Worm (Caenorhabditis elegans) whole organism, early embryonic: ENCODE results near the gene C12D5.10.

Experiments used
- B0310.2 ChIP-seq: sonication (generic microtip); optimal IDR thresholded peaks from 2 replicates; lab custom pipeline; 2016; ENCODE audit warnings: mild to moderate bottlenecking, missing genetic modification characterization, missing compliant biosample characterization
- F13C5.2 ChIP-seq: sonication (generic microtip); optimal IDR thresholded peaks from 2 replicates; lab custom pipeline; 2017; ENCODE audit warnings: mild to moderate bottlenecking, missing genetic modification characterization, inconsistent platforms, missing compliant biosample characterization
- aly-1 ChIP-seq: sonication (generic microtip); optimal IDR thresholded peaks from 2 replicates; lab custom pipeline; 2016; ENCODE audit warnings: missing genetic modification characterization, missing compliant biosample characterization
- ama-1 ChIP-seq: fragments of 150-350 bp; optimal IDR thresholded peaks from 2 replicates; lab custom pipeline; 2014
- ceh-13 ChIP-seq: fragments of 200-800 bp; sonication (Bioruptor generic); optimal IDR thresholded peaks from 2 replicates; lab custom pipeline; 2018; ENCODE audit warnings: mild to moderate bottlenecking, missing genetic modification characterization, missing compliant biosample characterization
- ceh-36 ChIP-seq: sonication (generic microtip); optimal IDR thresholded peaks from 2 replicates; lab custom pipeline; 2016; ENCODE audit warnings: missing genetic modification characterization, inconsistent platforms, missing compliant biosample characterization
- ets-7 ChIP-seq: sonication (generic microtip); optimal IDR thresholded peaks from 2 replicates; lab custom pipeline; 2016; ENCODE audit warnings: missing genotype, missing genetic modification characterization, missing compliant biosample characterization
- flt-1 ChIP-seq: fragments of 200-800 bp; sonication (Bioruptor generic); IDR thresholded peaks from 2 replicates; pipeline ENCODE4 v1.3.6; 2022; ENCODE audit warnings: missing genetic modification characterization, missing compliant biosample characterization
- hmbx-1 ChIP-seq: sonication (generic microtip); optimal IDR thresholded peaks from 2 replicates; lab custom pipeline; 2016; ENCODE audit warnings: mild to moderate bottlenecking, missing genetic modification characterization, missing compliant biosample characterization
- hmg-4 ChIP-seq: fragments of 200-800 bp; sonication (Bioruptor generic); optimal IDR thresholded peaks from 2 replicates; lab custom pipeline; 2018; ENCODE audit warnings: mild to moderate bottlenecking, missing genetic modification characterization, missing compliant biosample characterization
- hnd-1 ChIP-seq: sonication (generic microtip); optimal IDR thresholded peaks from 2 replicates; lab custom pipeline; 2016; ENCODE audit warnings: missing genetic modification characterization, missing compliant biosample characterization
- pes-1 ChIP-seq: fragments of 200-800 bp; sonication (Bioruptor generic); IDR thresholded peaks from 2 replicates; pipeline ENCODE4 v1.3.6; 2022; ENCODE audit warnings: missing genetic modification reagents, missing genetic modification characterization, missing compliant biosample characterization
- scrt-1 ChIP-seq: fragments of 200-800 bp; sonication (Bioruptor generic); IDR thresholded peaks from 2 replicates; pipeline ENCODE4 v1.3.6; 2022; ENCODE audit warnings: missing genetic modification characterization, missing compliant biosample characterization
- sea-1 ChIP-seq: fragments of 200-800 bp; sonication (Bioruptor generic); conservative IDR thresholded peaks from 2 replicates; pipeline ENCODE4 v1.3.6; 2022; ENCODE audit warnings: missing genetic modification characterization, missing compliant biosample characterization
- tbx-11 ChIP-seq: fragments of 200-800 bp; sonication (Bioruptor generic); IDR thresholded peaks from 2 replicates; pipeline ENCODE4 v1.3.6; 2022; ENCODE audit warnings: missing genetic modification characterization, missing compliant biosample characterization
- tbx-37 ChIP-seq: fragments of 200-800 bp; sonication (Bioruptor generic); conservative IDR thresholded peaks from 2 replicates; pipeline ENCODE4 v1.3.6; 2022; ENCODE audit warnings: missing genetic modification reagents, missing genetic modification characterization, missing compliant biosample characterization
- tra-4 ChIP-seq: sonication (generic microtip); optimal IDR thresholded peaks from 2 replicates; lab custom pipeline; 2017; ENCODE audit warnings: missing genetic modification characterization, missing compliant biosample characterization

C12D5.10 gene

DNA sequence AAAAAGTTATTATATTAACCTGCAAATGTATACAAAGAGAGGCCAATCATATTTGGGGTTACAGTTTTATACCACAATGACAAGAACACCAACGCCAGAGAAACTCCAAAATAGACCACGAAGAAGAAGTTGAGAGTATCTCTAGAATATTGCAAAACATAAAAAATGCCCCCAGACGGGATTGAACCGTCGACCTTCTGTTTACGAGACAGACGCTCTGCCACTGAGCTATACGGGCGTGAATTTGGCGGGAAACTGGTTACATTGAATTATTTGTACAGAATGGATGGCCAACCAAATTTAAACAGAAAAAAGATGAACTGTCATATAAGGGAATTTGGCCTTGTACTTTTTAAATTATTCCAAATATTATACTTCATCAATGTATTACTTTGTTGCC is 37.2 kb upstream of the C12D5.10 start:
- TF ChIP-seq ceh-13 (no peak), hmbx-1 (tag; lab: Kevin White, UChicago) (no peak), scrt-1 (no peak), ama-1 (no peak), B0310.2 (peak; percentile 8), ets-7 (tag; lab: Kevin White, UChicago) (no peak), hmg-4 (GFP tag; lab: Kevin White, UChicago) (no peak), ceh-36 (tag; lab: Kevin White, UChicago) (peak; percentile 25), aly-1 (tag; lab: Kevin White, UChicago) (no peak), tra-4 (no peak), hnd-1 (tag; lab: Kevin White, UChicago) (no peak), tbx-37 (GFP tag; lab: Robert Waterston, UW) (0 out of 2 replicates have a peak, but pooled peaks have one; percentile 18), pes-1 (GFP tag; lab: Robert Waterston, UW) (peak; percentile 37; the same call in 1 of the 2 replicates), flt-1 (GFP tag; lab: Robert Waterston, UW) (no peak), sea-1 (GFP tag; lab: Robert Waterston, UW) (no peak)

DNA sequence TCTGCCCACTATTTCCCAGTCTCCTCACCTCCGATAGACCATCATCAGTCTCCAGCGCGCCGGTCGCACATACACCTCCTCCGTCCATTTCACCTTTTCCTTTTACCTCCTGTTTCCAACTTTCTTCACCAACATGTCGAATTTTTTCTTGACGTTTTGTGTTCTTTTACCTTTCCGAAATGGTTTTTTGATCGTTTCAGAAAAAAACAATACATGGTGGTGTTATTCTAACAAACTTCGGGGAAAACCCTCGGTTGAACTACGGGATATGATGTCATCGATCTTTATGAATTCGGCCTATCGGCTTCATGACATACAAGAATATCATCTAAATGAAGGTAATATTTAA is 35.4 kb upstream of the C12D5.10 start, which contains the start of gene Y97E10C.1:
Gene Y97E10C.1 (plus strand): TSS at position 201 of the 349 bp plus-strand sequence.
- TF ChIP-seq tbx-11 (no peak), ceh-13 (no peak), aly-1 (tag; lab: Kevin White, UChicago) (no peak), ama-1 (no peak), hnd-1 (tag; lab: Kevin White, UChicago) (no peak), flt-1 (GFP tag; lab: Robert Waterston, UW) (no peak), tbx-37 (GFP tag; lab: Robert Waterston, UW) (no peak), hmg-4 (GFP tag; lab: Kevin White, UChicago) (no peak), pes-1 (GFP tag; lab: Robert Waterston, UW) (no peak)

DNA sequence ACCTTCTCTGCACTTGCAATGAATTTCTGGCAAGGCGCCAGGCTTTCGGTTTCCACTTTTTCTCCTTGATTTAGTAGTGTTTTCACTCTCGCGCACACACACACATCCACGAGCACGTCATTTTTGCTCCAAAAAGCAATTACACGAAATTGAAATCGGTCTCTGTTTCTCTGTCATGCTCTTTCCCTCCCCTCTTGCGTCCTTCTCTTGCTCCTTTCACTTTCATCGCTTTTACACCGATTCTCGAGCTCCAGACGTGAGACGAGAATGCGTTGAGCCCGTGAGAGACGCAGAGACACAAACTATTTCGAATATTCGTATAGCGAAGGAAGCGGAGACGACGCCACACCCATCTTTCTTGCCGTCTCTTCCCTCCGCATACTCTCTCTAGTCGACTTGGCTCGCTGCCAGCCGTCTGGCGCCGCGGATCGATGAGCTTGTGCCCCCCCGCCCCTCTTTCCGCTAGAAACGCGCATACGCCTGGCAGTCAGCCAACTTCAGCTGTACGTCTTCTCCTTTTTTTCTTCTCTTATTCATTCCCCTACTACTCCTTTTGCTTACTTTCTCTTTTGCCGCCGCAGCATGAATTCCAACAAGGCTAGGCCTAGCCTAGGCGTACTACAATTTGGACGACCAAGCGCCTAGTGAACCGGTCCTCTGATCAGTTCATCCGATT is 34.8 kb upstream of the C12D5.10 start:
- TF ChIP-seq F13C5.2 (tag; lab: Kevin White, UChicago) = no peak
- no peak for TF ChIP-seq tra-4
- no peak for TF ChIP-seq hmbx-1 (tag; lab: Kevin White, UChicago)
- TF ChIP-seq tbx-37 (GFP tag; lab: Robert Waterston, UW) = no peak
- TF ChIP-seq ama-1 = no peak
- TF ChIP-seq scrt-1 = no peak

DNA sequence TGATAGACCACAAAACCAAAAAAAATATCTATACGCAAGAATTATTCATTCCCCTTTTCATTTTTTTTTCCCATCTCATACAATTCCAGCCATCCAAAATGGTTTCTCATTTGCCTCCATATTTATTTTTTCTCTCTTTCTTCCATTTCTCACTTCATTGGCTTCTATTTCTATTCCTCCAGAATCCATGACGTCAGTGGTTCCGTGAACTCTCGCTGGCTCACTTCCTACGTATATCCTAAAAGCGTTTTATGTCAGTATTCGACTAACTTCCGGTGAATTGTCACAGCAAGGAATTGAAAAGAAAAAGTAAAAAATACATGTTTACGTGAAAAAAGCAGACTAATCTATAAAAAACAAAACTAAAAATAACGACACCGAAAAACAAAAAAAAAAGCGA is 33.6 kb upstream of the C12D5.10 start:
- TF ChIP-seq sea-1 (GFP tag; lab: Robert Waterston, UW) = no peak
- no peak for TF ChIP-seq hnd-1 (tag; lab: Kevin White, UChicago)
- no peak for TF ChIP-seq ama-1
- no peak for TF ChIP-seq ceh-36 (tag; lab: Kevin White, UChicago)
- no peak for TF ChIP-seq flt-1 (GFP tag; lab: Robert Waterston, UW)
- no peak for TF ChIP-seq B0310.2
- no peak for TF ChIP-seq aly-1 (tag; lab: Kevin White, UChicago)
- TF ChIP-seq hmg-4 (GFP tag; lab: Kevin White, UChicago) = no peak
- TF ChIP-seq tbx-37 (GFP tag; lab: Robert Waterston, UW) = no peak
- no peak for TF ChIP-seq tra-4
- no peak for TF ChIP-seq hmbx-1 (tag; lab: Kevin White, UChicago)
- TF ChIP-seq scrt-1 = no peak
- TF ChIP-seq tbx-11 = no peak

DNA sequence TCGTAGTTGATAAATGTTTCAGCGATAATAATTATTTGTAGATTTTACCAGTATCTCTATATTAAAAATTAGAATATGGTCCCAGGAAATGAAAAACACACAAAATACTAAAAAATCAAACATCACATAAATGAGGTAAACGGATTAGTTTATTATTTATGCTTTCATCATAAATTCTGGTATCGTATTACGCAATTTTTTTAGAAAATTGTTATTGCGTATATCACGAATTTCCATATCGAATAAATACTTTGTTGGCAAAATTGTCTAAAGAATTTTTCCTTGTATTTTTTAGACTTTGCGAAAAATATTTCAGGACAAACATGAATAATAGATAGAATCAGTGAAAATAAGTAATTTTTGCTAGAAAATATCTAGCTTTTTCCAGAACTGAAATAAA is 32.9 kb upstream of the C12D5.10 start:
- TF ChIP-seq ama-1 = no peak
- TF ChIP-seq scrt-1 = no peak
- no peak for TF ChIP-seq B0310.2
- TF ChIP-seq ceh-13 = no peak
- TF ChIP-seq hmbx-1 (tag; lab: Kevin White, UChicago) = no peak
- TF ChIP-seq tra-4 = no peak
- TF ChIP-seq aly-1 (tag; lab: Kevin White, UChicago) = no peak
- no peak for TF ChIP-seq tbx-11
- no peak for TF ChIP-seq sea-1 (GFP tag; lab: Robert Waterston, UW)
- no peak for TF ChIP-seq hnd-1 (tag; lab: Kevin White, UChicago)
- TF ChIP-seq ceh-36 (tag; lab: Kevin White, UChicago) = no peak
- TF ChIP-seq tbx-37 (GFP tag; lab: Robert Waterston, UW) = no peak
- no peak for TF ChIP-seq hmg-4 (GFP tag; lab: Kevin White, UChicago)
- no peak for TF ChIP-seq flt-1 (GFP tag; lab: Robert Waterston, UW)
- no peak for TF ChIP-seq F13C5.2 (tag; lab: Kevin White, UChicago)
- no peak for TF ChIP-seq ets-7 (tag; lab: Kevin White, UChicago)
- TF ChIP-seq pes-1 (GFP tag; lab: Robert Waterston, UW) = no peak

- TF ChIP-seq ets-7 (tag; lab: Kevin White, UChicago) (no peak), tbx-11 (no peak), tbx-37 (GFP tag; lab: Robert Waterston, UW) (no peak), hmg-4 (GFP tag; lab: Kevin White, UChicago) (no peak), sea-1 (GFP tag; lab: Robert Waterston, UW) (no peak), B0310.2 (no peak), ama-1 (no peak), ceh-36 (tag; lab: Kevin White, UChicago) (no peak), aly-1 (tag; lab: Kevin White, UChicago) (no peak)
Observed at ce11 chrV:7723967-7724544, 30.8 kb upstream of the C12D5.10 start, which contains the start of the genes ZK105.6 and ZK105.8. TSS of gene ZK105.6 (minus strand) at chrV:7724067. TSS of gene ZK105.8 (plus strand) at chrV:7724494.

ce11 chrV:7721945-7722344 is 28.7 kb upstream of the C12D5.10 start, which contains the start of gene ZK105.14:
TSS of gene ZK105.14 (minus strand) at chrV:7722045.
- no peak for TF ChIP-seq tra-4
- no peak for TF ChIP-seq hmbx-1 (tag; lab: Kevin White, UChicago)
- no peak for TF ChIP-seq hnd-1 (tag; lab: Kevin White, UChicago)
- no peak for TF ChIP-seq tbx-37 (GFP tag; lab: Robert Waterston, UW)
- no peak for TF ChIP-seq hmg-4 (GFP tag; lab: Kevin White, UChicago)
- no peak for TF ChIP-seq ets-7 (tag; lab: Kevin White, UChicago)
- no peak for TF ChIP-seq B0310.2
